Worm (Caenorhabditis elegans) whole organism, young adult: ENCODE results near the gene fip-7.

Experiments
- B0261.1 ChIP-seq: sonication (generic microtip); optimal IDR thresholded peaks from 2 replicates; lab custom pipeline; 2016; ENCODE audit warnings: mild to moderate bottlenecking, missing genetic modification characterization, moderate library complexity, missing compliant biosample characterization
- C06A6.2 ChIP-seq: fragments of 200-800 bp; sonication (Bioruptor generic); conservative IDR thresholded peaks from 2 replicates; pipeline ENCODE4 v1.3.6; 2022; ENCODE audit warnings: missing genetic modification characterization, missing compliant biosample characterization
- F23B12.7 ChIP-seq: sonication (generic microtip); optimal IDR thresholded peaks from 2 replicates; lab custom pipeline; 2017; ENCODE audit warnings: missing genetic modification characterization, mild to moderate bottlenecking, missing compliant biosample characterization, antibody characterized with exemption, moderate library complexity; ENCODE audit not compliant: insufficient read depth
- F37B4.10 ChIP-seq: fragments of 200-800 bp; sonication (Bioruptor generic); IDR thresholded peaks from 2 replicates; pipeline ENCODE4 v1.3.6; 2022; ENCODE audit warnings: missing genetic modification characterization, missing compliant biosample characterization
- F49E8.2 ChIP-seq: sonication (generic microtip); optimal IDR thresholded peaks from 3 replicates; lab custom pipeline; 2017; ENCODE audit warnings: missing genetic modification characterization, mild to moderate bottlenecking, missing compliant biosample characterization, antibody characterized with exemption, moderate library complexity; ENCODE audit not compliant: insufficient read depth
- F52B5.7 ChIP-seq: sonication (generic microtip); optimal IDR thresholded peaks from 2 replicates; lab custom pipeline; 2016; ENCODE audit warnings: mild to moderate bottlenecking, missing genetic modification characterization, missing compliant biosample characterization
- F57C9.4 ChIP-seq: sonication (generic microtip); optimal IDR thresholded peaks from 2 replicates; lab custom pipeline; 2017; ENCODE audit warnings: mild to moderate bottlenecking, missing genetic modification characterization, missing compliant biosample characterization
- K11D2.4 ChIP-seq: fragments of 200-800 bp; sonication (Bioruptor generic); IDR thresholded peaks from 2 replicates; pipeline ENCODE4 v1.3.6; 2022; ENCODE audit warnings: missing genetic modification reagents, missing genetic modification characterization, missing compliant biosample characterization
- T07F8.4 ChIP-seq: sonication (generic microtip); optimal IDR thresholded peaks from 2 replicates; lab custom pipeline; 2016; ENCODE audit warnings: mild to moderate bottlenecking, missing genetic modification characterization, moderate library complexity, missing compliant biosample characterization
- akir-1 ChIP-seq: fragments of 200-800 bp; sonication (Bioruptor generic); optimal IDR thresholded peaks from 2 replicates; lab custom pipeline; 2018; ENCODE audit warnings: mild to moderate bottlenecking, missing genetic modification characterization, moderate library complexity, missing compliant biosample characterization
- atf-7 ChIP-seq: sonication (generic microtip); optimal IDR thresholded peaks from 2 replicates; lab custom pipeline; 2017; ENCODE audit warnings: mild to moderate bottlenecking, missing genetic modification characterization, missing compliant biosample characterization
- athp-1 ChIP-seq: sonication (generic microtip); optimal IDR thresholded peaks from 2 replicates; lab custom pipeline; 2017; ENCODE audit warnings: mild to moderate bottlenecking, missing genetic modification characterization, missing compliant biosample characterization
- attf-3 ChIP-seq: fragments of 200-800 bp; sonication (Bioruptor generic); conservative IDR thresholded peaks from 2 replicates; pipeline ENCODE4 v1.3.6; 2022; ENCODE audit warnings: missing genetic modification reagents, missing genetic modification characterization, missing compliant biosample characterization
- attf-6 ChIP-seq: fragments of 200-800 bp; sonication (Bioruptor generic); IDR thresholded peaks from 2 replicates; pipeline ENCODE4 v1.3.6; 2022; ENCODE audit warnings: missing genetic modification reagents, missing genetic modification characterization, missing compliant biosample characterization
- ccch-3 ChIP-seq: fragments of 200-800 bp; sonication (Bioruptor generic); optimal IDR thresholded peaks from 2 replicates; lab custom pipeline; 2018; ENCODE audit warnings: mild to moderate bottlenecking, missing genetic modification characterization, missing compliant biosample characterization
- cebp-1 ChIP-seq, 2 experiments: fragments of 200-800 bp in 1 of 2; sonication (Bioruptor generic) in 1 of 2; sonication (generic microtip) in 1 of 2; IDR thresholded peaks in 1 of 2; optimal IDR thresholded peaks in 1 of 2; 2 replicates each; pipeline versions ENCODE4 v1.3.6 to Lab custom; 2017 to 2022; ENCODE audit warnings: missing compliant biosample characterization in 2 of 2, missing genetic modification characterization in 2 of 2, mild to moderate bottlenecking in 1 of 2, missing genetic modification reagents in 1 of 2, moderate library complexity in 1 of 2
- cebp-2 ChIP-seq: fragments of 200-800 bp; sonication (Bioruptor generic); IDR thresholded peaks from 2 replicates; pipeline ENCODE4 v1.3.6; 2022; ENCODE audit warnings: missing genetic modification characterization, missing compliant biosample characterization
- ceh-100 ChIP-seq: fragments of 200-800 bp; sonication (Bioruptor generic); IDR thresholded peaks from 2 replicates; pipeline ENCODE4 v1.3.6; 2022; ENCODE audit warnings: missing genetic modification reagents, missing genetic modification characterization, missing compliant biosample characterization
- chd-7 ChIP-seq: sonication (generic microtip); optimal IDR thresholded peaks from 2 replicates; lab custom pipeline; 2016; ENCODE audit warnings: mild to moderate bottlenecking, missing genetic modification characterization, moderate library complexity, missing compliant biosample characterization
- dpff-1 ChIP-seq: sonication (generic microtip); optimal IDR thresholded peaks from 2 replicates; lab custom pipeline; 2017; ENCODE audit warnings: mild to moderate bottlenecking, missing genetic modification characterization, missing compliant biosample characterization
- dpl-1 ChIP-seq: fragments of 150-350 bp; optimal IDR thresholded peaks from 2 replicates; lab custom pipeline; 2014; ENCODE audit warnings: missing biosample characterization, missing genetic modification reagents, missing genetic modification characterization
- efl-1 ChIP-seq: fragments of 150-350 bp; optimal IDR thresholded peaks from 2 replicates; lab custom pipeline; 2014; ENCODE audit warnings: missing biosample characterization, missing genetic modification reagents, missing genetic modification characterization
- egl-18 ChIP-seq: fragments of 200-800 bp; sonication (Bioruptor generic); IDR thresholded peaks from 2 replicates; pipeline ENCODE4 v1.3.6; 2022; ENCODE audit warnings: missing genetic modification reagents, missing genetic modification characterization, missing compliant biosample characterization
- egl-44 ChIP-seq: fragments of 200-800 bp; sonication (Bioruptor generic); IDR thresholded peaks from 2 replicates; pipeline ENCODE4 v1.3.6; 2022; ENCODE audit warnings: missing genetic modification reagents, missing genetic modification characterization, missing compliant biosample characterization
- ekl-4 ChIP-seq: fragments of 200-800 bp; sonication (Bioruptor generic); IDR thresholded peaks from 2 replicates; pipeline ENCODE4 v1.3.6; 2022; ENCODE audit warnings: missing genetic modification reagents, missing genetic modification characterization, missing compliant biosample characterization
- ets-4 ChIP-seq: fragments of 200-800 bp; sonication (Bioruptor generic); optimal IDR thresholded peaks from 2 replicates; lab custom pipeline; 2018; ENCODE audit warnings: mild to moderate bottlenecking, missing genetic modification characterization, missing compliant biosample characterization
- hlh-12 ChIP-seq: sonication (generic microtip); optimal IDR thresholded peaks from 2 replicates; lab custom pipeline; 2016; ENCODE audit warnings: missing genetic modification characterization, missing compliant biosample characterization
- hlh-26 ChIP-seq: fragments of 200-800 bp; sonication (Bioruptor generic); conservative IDR thresholded peaks from 2 replicates; pipeline ENCODE4 v1.3.6; 2022; ENCODE audit warnings: missing genetic modification reagents, missing genetic modification characterization, missing compliant biosample characterization
- hmg-1.2 ChIP-seq: fragments of 200-800 bp; sonication (Bioruptor generic); IDR thresholded peaks from 2 replicates; pipeline ENCODE4 v1.3.6; 2022; ENCODE audit warnings: missing genetic modification reagents, missing genetic modification characterization, missing compliant biosample characterization
- hmg-20 ChIP-seq: fragments of 200-800 bp; sonication (Bioruptor generic); IDR thresholded peaks from 2 replicates; pipeline ENCODE4 v1.3.6; 2022; ENCODE audit warnings: missing genetic modification reagents, missing genetic modification characterization, missing compliant biosample characterization
- hsf-1 ChIP-seq: fragments of 200-800 bp; sonication (Bioruptor generic); IDR thresholded peaks from 2 replicates; pipeline ENCODE4 v1.3.6; 2022; ENCODE audit warnings: missing genetic modification reagents, missing genetic modification characterization, missing compliant biosample characterization
- let-526 ChIP-seq: fragments of 200-800 bp; sonication (Bioruptor generic); IDR thresholded peaks from 2 replicates; pipeline ENCODE4 v1.3.6; 2022; ENCODE audit warnings: missing genetic modification reagents, missing genetic modification characterization, missing compliant biosample characterization
- let-607 ChIP-seq, 2 experiments: fragments of 200-800 bp in 1 of 2; sonication (Bioruptor generic) in 1 of 2; sonication (generic microtip) in 1 of 2; optimal IDR thresholded peaks; 2 replicates each; lab custom pipeline; 2016 to 2018; ENCODE audit warnings: mild to moderate bottlenecking in 2 of 2, missing compliant biosample characterization in 2 of 2, missing genetic modification characterization in 2 of 2, moderate library complexity in 2 of 2, missing genotype in 1 of 2
- lin-35 ChIP-seq, 3 experiments: fragments of 150-350 bp in 2 of 3; sonication (generic microtip) in 1 of 3; optimal IDR thresholded peaks; 2 replicates each; lab custom pipeline; 2014 to 2018; ENCODE audit warnings: missing biosample characterization in 3 of 3, missing genetic modification characterization in 3 of 3, missing genetic modification reagents in 3 of 3
- lir-1 ChIP-seq: fragments of 200-800 bp; sonication (Bioruptor generic); conservative IDR thresholded peaks from 2 replicates; pipeline ENCODE4 v1.3.6; 2022; ENCODE audit warnings: missing genetic modification reagents, missing genetic modification characterization, missing compliant biosample characterization
- mel-28 ChIP-seq: sonication (generic microtip); optimal IDR thresholded peaks from 2 replicates; lab custom pipeline; 2016; ENCODE audit warnings: borderline replicate concordance, mild to moderate bottlenecking, missing genetic modification characterization, missing compliant biosample characterization
- mxl-1 ChIP-seq: sonication (generic microtip); optimal IDR thresholded peaks from 2 replicates; lab custom pipeline; 2016; ENCODE audit warnings: missing genetic modification characterization, missing compliant biosample characterization
- nhr-120 ChIP-seq: fragments of 200-800 bp; sonication (Bioruptor generic); IDR thresholded peaks from 2 replicates; pipeline ENCODE4 v1.3.6; 2022; ENCODE audit warnings: missing genetic modification characterization, missing compliant biosample characterization
- nhr-27 ChIP-seq: fragments of 200-800 bp; sonication (Bioruptor generic); optimal IDR thresholded peaks from 2 replicates; lab custom pipeline; 2018; ENCODE audit warnings: mild to moderate bottlenecking, missing genetic modification characterization, moderate library complexity, missing compliant biosample characterization
- rec-8 ChIP-seq, 2 experiments: sonication (generic microtip); optimal IDR thresholded peaks; 2 replicates each; lab custom pipeline; 2016; ENCODE audit warnings: mild to moderate bottlenecking in 2 of 2, missing genetic modification characterization in 2 of 2, missing genetic modification reagents in 2 of 2, missing genotype in 2 of 2, missing biosample characterization in 1 of 2, missing compliant biosample characterization in 1 of 2, moderate library complexity in 1 of 2
- repo-1 ChIP-seq: sonication (generic microtip); optimal IDR thresholded peaks from 2 replicates; lab custom pipeline; 2017; ENCODE audit warnings: mild to moderate bottlenecking, missing genetic modification characterization, missing compliant biosample characterization
- sdz-38 ChIP-seq: sonication (generic microtip); optimal IDR thresholded peaks from 2 replicates; lab custom pipeline; 2016; ENCODE audit warnings: missing genotype, missing genetic modification characterization, missing compliant biosample characterization
- sptf-2 ChIP-seq: fragments of 200-800 bp; sonication (Bioruptor generic); optimal IDR thresholded peaks from 2 replicates; lab custom pipeline; 2018; ENCODE audit warnings: mild to moderate bottlenecking, missing genetic modification characterization, missing compliant biosample characterization
- tbp1 ChIP-seq: fragments of 200-800 bp; sonication (Bioruptor generic); optimal IDR thresholded peaks from 2 replicates; lab custom pipeline; 2018; ENCODE audit warnings: mild to moderate bottlenecking, missing genetic modification characterization, missing compliant biosample characterization
- tbx-9 ChIP-seq: sonication (generic microtip); optimal IDR thresholded peaks from 2 replicates; lab custom pipeline; 2016; ENCODE audit warnings: borderline replicate concordance, missing genetic modification characterization, inconsistent platforms, missing compliant biosample characterization
- unc-130 ChIP-seq: sonication (generic microtip); optimal IDR thresholded peaks from 2 replicates; lab custom pipeline; 2016; ENCODE audit warnings: missing genetic modification reagents, missing genetic modification characterization, missing compliant biosample characterization
- xnd-1 ChIP-seq: sonication (generic microtip); optimal IDR thresholded peaks from 2 replicates; lab custom pipeline; 2016; ENCODE audit warnings: missing genotype, missing genetic modification reagents, missing genetic modification characterization, missing compliant biosample characterization
- ztf-18 ChIP-seq: sonication (generic microtip); optimal IDR thresholded peaks from 2 replicates; lab custom pipeline; 2016; ENCODE audit warnings: missing genotype, mild to moderate bottlenecking, missing genetic modification characterization, missing compliant biosample characterization

fip-7 gene

ce11 chrIV:16656232-16656631 is 30.2 kb downstream of the fip-7 start, which contains the start of gene tsr-2 (continued):
- TF ChIP-seq T07F8.4 (tag; lab: Kevin White, UChicago) (no peak), tbp1 (peak; percentile 76), unc-130 (GFP tag; lab: Kevin White, UChicago) (peak; percentile 5), lir-1 (GFP tag; lab: Robert Waterston, UW) (peak; percentile 78), chd-7 (tag; lab: Kevin White, UChicago) (peak; percentile 50), nhr-120 (no peak), hlh-12 (no peak), egl-44 (GFP tag; lab: Robert Waterston, UW) (no peak), ceh-100 (GFP tag; lab: Robert Waterston, UW) (peak; percentile 30; the same call in 1 of the 2 replicates), F57C9.4 (tag; lab: Kevin White, UChicago) (no peak), let-607 (tag; optimal IDR thresholded peaks at IDR 0.05; lab: Kevin White, UChicago) (peak in 1 of 2 experiments; percentile 63), tbx-9 (tag; lab: Kevin White, UChicago) (no peak), rec-8 (tag; optimal IDR thresholded peaks at IDR 0.05; lab: Kevin White, UChicago) (no peak), repo-1 (tag; lab: Kevin White, UChicago) (peak; percentile 7), xnd-1 (tag; lab: Kevin White, UChicago) (no peak), cebp-1 (GFP tag; IDR thresholded peaks at IDR 0.05; lab: Robert Waterston, UW) (0 out of 2 replicates have a peak, but pooled peaks have one; percentile 32), cebp-1 (tag; optimal IDR thresholded peaks at IDR 0.05; lab: Kevin White, UChicago) (peak; percentile 95), sdz-38 (no peak), athp-1 (peak; percentile 42), attf-3 (GFP tag; lab: Robert Waterston, UW) (no peak), lin-35 (GFP tag; optimal IDR thresholded peaks at IDR 0.05; lab: Kevin White, UChicago) (peak in 2 of 3 experiments; percentile 2 to 69), C06A6.2 (GFP tag; lab: Robert Waterston, UW) (peak; percentile 80), mel-28 (tag; lab: Kevin White, UChicago) (no peak), hsf-1 (GFP tag; lab: Robert Waterston, UW) (peak; percentile 55; the same call in 1 of the 2 replicates), hlh-26 (GFP tag; lab: Robert Waterston, UW) (no peak), efl-1 (GFP tag; lab: Kevin White, UChicago) (peak; percentile 78), F23B12.7 (tag; lab: Kevin White, UChicago) (peak; percentile 88), F52B5.7 (tag; lab: Kevin White, UChicago) (no peak), ztf-18 (peak; percentile 13), atf-7 (tag; lab: Kevin White, UChicago) (peak; percentile 57), ets-4 (GFP tag; lab: Kevin White, UChicago) (no peak), egl-18 (no peak), dpff-1 (tag; lab: Kevin White, UChicago) (no peak), ekl-4 (GFP tag; lab: Robert Waterston, UW) (peak; percentile 91), cebp-2 (GFP tag; lab: Robert Waterston, UW) (no peak), attf-6 (GFP tag; lab: Robert Waterston, UW) (peak; percentile 94), hmg-20 (GFP tag; lab: Robert Waterston, UW) (no peak), F37B4.10 (GFP tag; lab: Robert Waterston, UW) (no peak), sptf-2 (GFP tag; lab: Kevin White, UChicago) (no peak), K11D2.4 (GFP tag; lab: Robert Waterston, UW) (peak; percentile 78), B0261.1 (tag; lab: Kevin White, UChicago) (peak; percentile 17), ccch-3 (GFP tag; lab: Kevin White, UChicago) (no peak), nhr-27 (no peak), mxl-1 (tag; lab: Kevin White, UChicago) (no peak), F49E8.2 (tag; lab: Kevin White, UChicago) (peak; percentile 85), hmg-1.2 (peak; percentile 63), let-526 (peak; percentile 59; the same call in 1 of the 2 replicates), akir-1 (GFP tag; lab: Kevin White, UChicago) (no peak), dpl-1 (GFP tag; lab: Kevin White, UChicago) (peak; percentile 70)
